Fruit fly (Drosophila melanogaster): ENCODE results near the gene Ctl2.

The Ctl2 gene

DNA sequence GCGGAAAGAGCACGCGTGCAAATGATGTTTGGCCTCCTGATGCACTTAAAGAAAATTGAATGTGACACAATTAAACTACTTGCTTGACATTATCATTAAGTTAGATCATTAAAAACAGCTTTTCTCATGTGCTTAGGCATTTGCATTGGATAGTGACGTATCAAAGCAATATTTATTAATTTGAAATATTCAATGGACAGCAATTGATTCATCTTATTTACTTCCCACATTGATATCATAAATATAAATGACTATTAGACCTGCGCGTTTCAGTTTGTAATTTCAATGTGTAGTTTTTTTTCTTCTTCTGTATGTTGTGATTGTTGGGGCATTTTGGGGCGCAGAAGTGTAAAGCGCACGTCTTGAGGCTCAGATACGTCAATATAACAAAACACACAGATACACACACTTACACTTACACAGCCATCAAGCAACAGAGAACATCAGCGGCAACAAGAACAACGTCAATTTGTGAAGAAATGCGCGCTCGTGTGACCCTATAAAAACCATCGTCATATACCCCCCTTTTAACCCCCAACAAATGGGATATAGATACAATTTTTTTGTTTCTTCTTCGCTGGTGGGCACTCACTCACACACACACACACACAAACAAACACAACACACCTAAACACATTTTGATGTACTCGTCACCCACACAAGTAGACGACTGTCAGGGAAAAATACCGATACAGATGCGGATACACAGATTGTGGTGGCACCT, 34.1 kb upstream of the Ctl2 start (continued):
- TF ChIP-seq Bdp1 (GFP tag; optimal IDR thresholded peaks at IDR 0.05), result peak; percentile 14
- peak; percentile 81 for TF ChIP-seq abd-A (tag; optimal IDR thresholded peaks at IDR 0.05)
- no peak for TF ChIP-seq Poxn (GFP tag; IDR thresholded peaks at IDR 0.05)
- no peak for TF ChIP-seq kah (GFP tag; optimal IDR thresholded peaks at IDR 0.05)
- peak; percentile 4 for TF ChIP-seq Ets97D (GFP tag; optimal IDR thresholded peaks at IDR 0.05)
- peak; percentile 9 for TF ChIP-seq CG8089 (GFP tag; optimal IDR thresholded peaks at IDR 0.05)
- TF ChIP-seq zfh1 (GFP tag; IDR thresholded peaks at IDR 0.05), result peak; percentile 56; the same call in 2 of the 3 replicates
- TF ChIP-seq CG12104 (GFP tag; optimal IDR thresholded peaks at IDR 0.05), result peak; percentile 54
- TF ChIP-seq nom (GFP tag; optimal IDR thresholded peaks at IDR 0.05), result no peak
- TF ChIP-seq fd64A (GFP tag; optimal IDR thresholded peaks at IDR 0.05), result no peak
- TF ChIP-seq ham (GFP tag; IDR thresholded peaks at IDR 0.05), result no peak
- no peak for TF ChIP-seq mld (GFP tag; IDR thresholded peaks at IDR 0.05; ENCODE audit: partially characterized antibody)
- TF ChIP-seq esg (GFP tag; conservative IDR thresholded peaks at IDR 0.05), result peak; percentile 62
- peak; percentile 92 for TF ChIP-seq sens (GFP tag)
- TF ChIP-seq vnd (GFP tag; IDR thresholded peaks at IDR 0.05; ENCODE audit: partially characterized antibody), result no peak
- no peak for TF ChIP-seq CG4617 (GFP tag; optimal IDR thresholded peaks at IDR 0.05; ENCODE audit: borderline replicate concordance)
- TF ChIP-seq Six4 (GFP tag; optimal IDR thresholded peaks at IDR 0.05), result peak; percentile 36
- peak; percentile 44; the same call in 2 of the 3 replicates for TF ChIP-seq B-H1 (GFP tag; IDR thresholded peaks at IDR 0.05)
- TF ChIP-seq CG17612 (GFP tag; IDR thresholded peaks at IDR 0.05), result no peak
- peak; percentile 46 for TF ChIP-seq NK7.1 (GFP tag; optimal IDR thresholded peaks at IDR 0.05)
- TF ChIP-seq cg (GFP tag; optimal IDR thresholded peaks at IDR 0.05), result peak; percentile 93
- TF ChIP-seq Meics (GFP tag; optimal IDR thresholded peaks at IDR 0.05), result peak; percentile 76
- TF ChIP-seq Hr78 (GFP tag; optimal IDR thresholded peaks at IDR 0.05), result peak in 1 of 2 experiments; percentile 83
- peak; percentile 48 for TF ChIP-seq BtbVII (GFP tag; optimal IDR thresholded peaks at IDR 0.05)
- TF ChIP-seq CG6654 (GFP tag; optimal IDR thresholded peaks at IDR 0.05), result peak; percentile 49
- TF ChIP-seq CG4404 (GFP tag; IDR thresholded peaks at IDR 0.05), result no peak
- TF ChIP-seq schlank (tag; optimal IDR thresholded peaks at IDR 0.05), result no peak
- peak; percentile 25 for TF ChIP-seq Myb (GFP tag; optimal IDR thresholded peaks at IDR 0.05)
- TF ChIP-seq fru (optimal IDR thresholded peaks at IDR 0.05), result no peak
- TF ChIP-seq CG10274 (GFP tag; optimal IDR thresholded peaks at IDR 0.05), result peak; percentile 33
- TF ChIP-seq croc (GFP tag; conservative IDR thresholded peaks at IDR 0.05), result peak; percentile 44; the same call in 2 of the 3 replicates
- TF ChIP-seq CG9797 (GFP tag; optimal IDR thresholded peaks at IDR 0.05), result no peak
- TF ChIP-seq CG2712 (tag; optimal IDR thresholded peaks at IDR 0.05), result peak; percentile 88
- TF ChIP-seq CG34376 (GFP tag; optimal IDR thresholded peaks at IDR 0.05), result no peak
- TF ChIP-seq Adf1 (GFP tag; IDR thresholded peaks at IDR 0.05), result no peak
- TF ChIP-seq oc (tag; optimal IDR thresholded peaks at IDR 0.05), result peak; percentile 28
- peak; percentile 6 for TF ChIP-seq CG12299 (tag; optimal IDR thresholded peaks at IDR 0.05)
- peak; percentile 67 for TF ChIP-seq Hand (GFP tag; optimal IDR thresholded peaks at IDR 0.05)
- no peak for TF ChIP-seq Lim3 (GFP tag; IDR thresholded peaks at IDR 0.05)
- TF ChIP-seq CG1832 (GFP tag; optimal IDR thresholded peaks at IDR 0.05), result no peak
- TF ChIP-seq CG13287 (GFP tag; IDR thresholded peaks at IDR 0.05; ENCODE audit: partially characterized antibody), result no peak
- peak; percentile 74 for TF ChIP-seq CG13424 (tag; optimal IDR thresholded peaks at IDR 0.05)
- no peak for TF ChIP-seq Bgb (GFP tag; IDR thresholded peaks at IDR 0.05; ENCODE audit: partially characterized antibody)
- peak; percentile 72 for TF ChIP-seq kni (GFP tag; optimal IDR thresholded peaks at IDR 0.05)
- TF ChIP-seq Dll (GFP tag; IDR thresholded peaks at IDR 0.05; ENCODE audit: partially characterized antibody), result no peak
- 0 out of 2 replicates have a peak, but pooled peaks have one; percentile 47 for TF ChIP-seq klu (GFP tag; IDR thresholded peaks at IDR 0.05)
- no peak; the same call in 1 of the 2 replicates for TF ChIP-seq Ravus (GFP tag; IDR thresholded peaks at IDR 0.05)
- peak; percentile 18 for TF ChIP-seq pros (GFP tag; optimal IDR thresholded peaks at IDR 0.05)
- peak; percentile 5 for TF ChIP-seq MTF-1 (GFP tag; optimal IDR thresholded peaks at IDR 0.05; ENCODE audit: borderline replicate concordance)
